Fruit fly (Drosophila melanogaster): ENCODE measurements around the gene ush.
A peak's percentile ranks its signal among the peaks of the same experiment; 100 is the strongest.

Gene ush

dm6 chr2L:522752-523151 lies 46.7 kb downstream of the ush start (continued):
- peak; percentile 42 for TF ChIP-seq Fer3 (tag; optimal IDR thresholded peaks at IDR 0.05)
- TF ChIP-seq CG2678 (tag; optimal IDR thresholded peaks at IDR 0.05) = peak; percentile 58
- peak; percentile 50; the same call in 2 of the 3 replicates for TF ChIP-seq B-H1 (GFP tag; IDR thresholded peaks at IDR 0.05)
- TF ChIP-seq H2.0 (GFP tag; IDR thresholded peaks at IDR 0.05) = peak; percentile 20; the same call in 1 of the 2 replicates
- peak; percentile 31 for TF ChIP-seq NC2β (GFP tag; optimal IDR thresholded peaks at IDR 0.05)
- TF ChIP-seq CG11093 (GFP tag; IDR thresholded peaks at IDR 0.05) = peak; percentile 35; the same call in 1 of the 3 replicates
- TF ChIP-seq croc (GFP tag; conservative IDR thresholded peaks at IDR 0.05) = peak; percentile 62; the same call in 2 of the 3 replicates
- TF ChIP-seq Spps (tag; optimal IDR thresholded peaks at IDR 0.05) = peak; percentile 53
- no peak for TF ChIP-seq Stat92E (GFP tag; optimal IDR thresholded peaks at IDR 0.05)
- no peak for TF ChIP-seq CG15073 (GFP tag; optimal IDR thresholded peaks at IDR 0.05)
- no peak for TF ChIP-seq CG15479 (GFP tag; optimal IDR thresholded peaks at IDR 0.05)
- TF ChIP-seq CG9797 (GFP tag; optimal IDR thresholded peaks at IDR 0.05) = no peak
- no peak for TF ChIP-seq BEAF-32 (GFP tag; optimal IDR thresholded peaks at IDR 0.05)
- TF ChIP-seq CG15601 (tag; optimal IDR thresholded peaks at IDR 0.05) = peak; percentile 48
- TF ChIP-seq nmo (GFP tag; optimal IDR thresholded peaks at IDR 0.05) = peak; percentile 74
- TF ChIP-seq CG18619 (GFP tag; optimal IDR thresholded peaks at IDR 0.05) = no peak
- TF ChIP-seq wdn (GFP tag; IDR thresholded peaks at IDR 0.05) = no peak
- TF ChIP-seq CG17568 (GFP tag; optimal IDR thresholded peaks at IDR 0.05) = no peak
- no peak for TF ChIP-seq CG14014 (GFP tag; IDR thresholded peaks at IDR 0.05)
- TF ChIP-seq CG1832 (GFP tag; optimal IDR thresholded peaks at IDR 0.05) = no peak
- no peak for TF ChIP-seq CG31365 (tag; optimal IDR thresholded peaks at IDR 0.05)
- no peak for TF ChIP-seq CG3065 (GFP tag; optimal IDR thresholded peaks at IDR 0.05)
- no peak for TF ChIP-seq HLHmδ (GFP tag; optimal IDR thresholded peaks at IDR 0.05)
- TF ChIP-seq jigr1 (GFP tag; IDR thresholded peaks at IDR 0.05) = no peak
- no peak for TF ChIP-seq CG6765 (GFP tag; optimal IDR thresholded peaks at IDR 0.05)
- no peak for TF ChIP-seq lilli (GFP tag; optimal IDR thresholded peaks at IDR 0.05)
- no peak for TF ChIP-seq CG17912 (GFP tag; optimal IDR thresholded peaks at IDR 0.05)
- peak; percentile 47 for TF ChIP-seq CG15696 (tag; optimal IDR thresholded peaks at IDR 0.05)
- TF ChIP-seq sens-2 (GFP tag; IDR thresholded peaks at IDR 0.05) = 0 out of 2 replicates have a peak, but pooled peaks have one; percentile 9
- TF ChIP-seq Ets97D (GFP tag; optimal IDR thresholded peaks at IDR 0.05) = no peak
- peak; percentile 38 for TF ChIP-seq CG18764 (GFP tag; optimal IDR thresholded peaks at IDR 0.05)
- TF ChIP-seq CG6683 (GFP tag; optimal IDR thresholded peaks at IDR 0.05) = no peak
- TF ChIP-seq fu2 (GFP tag; optimal IDR thresholded peaks at IDR 0.05) = no peak
- no peak for TF ChIP-seq Dref (GFP tag; IDR thresholded peaks at IDR 0.05)
- TF ChIP-seq Sin3A (optimal IDR thresholded peaks at IDR 0.05) = no peak
- peak; percentile 67 for TF ChIP-seq zfh1 (GFP tag; IDR thresholded peaks at IDR 0.05)
- TF ChIP-seq ind (GFP tag; optimal IDR thresholded peaks at IDR 0.05) = peak; percentile 63
- TF ChIP-seq CG3995 (GFP tag; optimal IDR thresholded peaks at IDR 0.05) = no peak
- TF ChIP-seq inv (GFP tag; IDR thresholded peaks at IDR 0.05; ENCODE audit: partially characterized antibody) = no peak
- TF ChIP-seq br (optimal IDR thresholded peaks at IDR 0.05) = no peak
- TF ChIP-seq CG11695 (GFP tag; IDR thresholded peaks at IDR 0.05) = peak; percentile 51; the same call in 1 of the 3 replicates
- no peak for TF ChIP-seq sna (GFP tag; IDR thresholded peaks at IDR 0.05; ENCODE audit: partially characterized antibody)
- no peak for TF ChIP-seq CG31224 (GFP tag; IDR thresholded peaks at IDR 0.05)
- TF ChIP-seq CG9609 (GFP tag; optimal IDR thresholded peaks at IDR 0.05) = no peak
- no peak for TF ChIP-seq jumu (GFP tag; optimal IDR thresholded peaks at IDR 0.05)
- TF ChIP-seq NC2α (GFP tag; optimal IDR thresholded peaks at IDR 0.05) = peak; percentile 7
- TF ChIP-seq Lhr (GFP tag; optimal IDR thresholded peaks at IDR 0.05) = peak; percentile 43
- TF ChIP-seq CG16863 (GFP tag; optimal IDR thresholded peaks at IDR 0.05) = peak; percentile 51
- peak in 1 of 2 experiments; percentile 21 for TF ChIP-seq Pdp1 (GFP tag; optimal IDR thresholded peaks at IDR 0.05)
- peak; percentile 20 for TF ChIP-seq Camta (GFP tag; optimal IDR thresholded peaks at IDR 0.05)
- no peak for TF ChIP-seq da (GFP tag; optimal IDR thresholded peaks at IDR 0.05)
- TF ChIP-seq dan (GFP tag; IDR thresholded peaks at IDR 0.05) = peak; percentile 47; the same call in 1 of the 2 replicates

Measured in whole organism, embryonic.